Worm (Caenorhabditis elegans): Measurements from ENCODE around the gene nhr-106.
A peak's percentile ranks its signal among the peaks of the same experiment; 100 is the strongest.

Gene nhr-106

DNA sequence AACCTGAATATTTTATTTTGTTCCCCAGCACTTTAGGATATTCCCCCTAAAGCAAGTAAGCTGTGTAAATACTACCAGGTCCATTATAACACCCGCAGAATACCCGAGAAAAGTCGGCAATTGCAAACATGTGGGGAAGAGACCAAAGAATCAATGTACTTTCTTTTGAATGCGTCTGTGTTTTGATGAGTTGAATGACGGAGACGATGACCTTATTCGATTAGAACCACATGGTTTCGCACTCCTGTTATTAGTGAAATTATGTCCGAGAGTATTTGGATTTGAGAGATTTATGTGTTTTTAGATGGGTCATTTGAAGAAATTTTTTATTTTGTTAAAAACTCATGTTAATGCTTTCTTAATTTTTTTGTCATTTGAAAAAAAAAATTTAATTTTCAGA lies 24.1 kb upstream of the nhr-106 start:
- TF ChIP-seq let-526 (GFP tag; IDR thresholded peaks at IDR 0.05) (no peak), F49E8.2 (tag; optimal IDR thresholded peaks at IDR 0.05; ENCODE audit: insufficient read depth) (no peak), lin-54 (GFP tag; optimal IDR thresholded peaks at IDR 0.05) (no peak), mel-28 (tag; optimal IDR thresholded peaks at IDR 0.05; ENCODE audit: borderline replicate concordance) (no peak)

ce11 chrV:467507-467906 lies 21.9 kb upstream of the nhr-106 start:
- TF ChIP-seq pha-4 (tag; optimal IDR thresholded peaks at IDR 0.05) (no peak), rcor-1 (GFP tag; IDR thresholded peaks at IDR 0.05) (no peak), ztf-25 (GFP tag; IDR thresholded peaks at IDR 0.05) (no peak), sptf-2 (GFP tag; optimal IDR thresholded peaks at IDR 0.05) (no peak), egl-18 (GFP tag; IDR thresholded peaks at IDR 0.05) (no peak)

DNA sequence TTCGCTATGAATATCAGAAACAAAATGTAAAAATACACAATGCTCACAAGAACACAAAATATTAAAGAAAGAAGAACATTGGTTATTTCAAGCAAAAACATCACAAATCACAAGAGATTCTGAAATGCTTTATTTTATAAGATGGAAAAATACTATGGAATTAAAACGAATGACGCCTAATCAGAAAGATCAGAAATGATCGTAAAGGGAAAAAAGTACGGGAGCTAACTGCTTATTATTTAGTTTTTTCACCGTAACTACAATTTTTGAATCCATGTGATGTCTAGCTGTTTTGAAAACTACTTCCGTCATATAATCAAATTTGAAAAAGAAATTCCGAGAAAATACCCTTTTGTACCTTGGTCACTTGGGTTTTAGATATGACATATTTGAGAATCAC lies 21.0 kb upstream of the nhr-106 start, which contains the start of gene srbc-57:
TSS of gene srbc-57 (minus strand) at position 101 of the 400 bp plus-strand sequence.
- TF ChIP-seq F10E7.11 (tag; optimal IDR thresholded peaks at IDR 0.05): no peak
- no peak for TF ChIP-seq lin-35 (GFP tag; optimal IDR thresholded peaks at IDR 0.05)
- TF ChIP-seq pbrm-1 (GFP tag; IDR thresholded peaks at IDR 0.05): no peak
- TF ChIP-seq hrde-1 (tag; optimal IDR thresholded peaks at IDR 0.05; ENCODE audit: borderline replicate concordance): no peak
- no peak for TF ChIP-seq F52B5.7 (tag; optimal IDR thresholded peaks at IDR 0.05)
- TF ChIP-seq madf-3 (GFP tag; IDR thresholded peaks at IDR 0.05): no peak
- TF ChIP-seq madf-8 (GFP tag; conservative IDR thresholded peaks at IDR 0.05): no peak
- TF ChIP-seq F49E8.2 (tag; optimal IDR thresholded peaks at IDR 0.05; ENCODE audit: insufficient read depth): no peak
- TF ChIP-seq pha-4 (tag; optimal IDR thresholded peaks at IDR 0.05): no peak
- TF ChIP-seq madf-10 (tag; optimal IDR thresholded peaks at IDR 0.05): no peak
- TF ChIP-seq F37B4.10 (GFP tag; IDR thresholded peaks at IDR 0.05): no peak
- TF ChIP-seq ceh-79 (tag; optimal IDR thresholded peaks at IDR 0.05): no peak

ce11 chrV:472589-472988 lies 16.8 kb upstream of the nhr-106 start, which contains the start of gene srt-31:
srt-31 (plus strand) TSS chrV:472889.
- TF ChIP-seq F39B2.1 (GFP tag; IDR thresholded peaks at IDR 0.05) (no peak), nhr-90 (tag; optimal IDR thresholded peaks at IDR 0.05) (no peak), egl-44 (GFP tag; IDR thresholded peaks at IDR 0.05) (no peak), tbp1 (GFP tag; optimal IDR thresholded peaks at IDR 0.05) (no peak), dpl-1 (GFP tag; optimal IDR thresholded peaks at IDR 0.05) (no peak), ceh-91 (GFP tag; IDR thresholded peaks at IDR 0.05) (no peak)

ce11 chrV:474516-474915 lies 14.9 kb upstream of the nhr-106 start, which contains the start of gene nhr-99:
nhr-99 (plus strand) TSS chrV:474778.
- peak; percentile 59 for TF ChIP-seq nhr-80 (tag; optimal IDR thresholded peaks at IDR 0.05)
- peak; percentile 46 for TF ChIP-seq atf-7 (tag; optimal IDR thresholded peaks at IDR 0.05)
- TF ChIP-seq snpc-3.4 (tag; optimal IDR thresholded peaks at IDR 0.05): no peak

DNA sequence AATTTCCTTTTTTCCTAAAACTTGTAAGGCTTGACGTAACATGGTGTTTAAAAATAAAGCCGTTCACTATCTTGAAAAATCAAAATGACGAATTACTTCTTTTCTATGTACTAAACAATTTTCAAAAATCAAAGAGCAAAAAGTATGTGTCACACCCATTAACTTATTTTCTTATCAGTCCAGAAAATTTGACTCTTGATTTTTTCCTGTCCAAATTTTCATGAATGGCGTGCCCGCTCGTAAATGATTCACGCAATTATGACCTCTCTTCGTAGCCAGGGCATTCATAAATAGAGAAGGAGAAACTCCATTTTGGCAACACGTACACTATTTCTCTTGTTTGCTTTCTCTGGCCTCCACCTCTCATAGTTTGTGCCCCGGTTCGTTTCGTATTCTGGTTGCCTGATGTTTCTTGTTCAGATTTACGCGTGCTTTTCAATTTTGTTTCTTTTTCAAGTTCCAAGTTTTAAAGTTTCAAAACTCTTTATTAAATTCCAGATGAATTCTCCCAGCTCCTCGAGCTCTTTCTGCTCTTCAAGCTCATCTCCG lies 11.7 kb upstream of the nhr-106 start, which contains the start of gene nhr-55:
TSS of gene nhr-55 (plus strand) at position 499 of the 549 bp plus-strand sequence.
- no peak for TF ChIP-seq rcor-1 (GFP tag; IDR thresholded peaks at IDR 0.05)
- no peak for TF ChIP-seq mxl-1 (tag; optimal IDR thresholded peaks at IDR 0.05)
- TF ChIP-seq nhr-80 (tag; optimal IDR thresholded peaks at IDR 0.05): peak; percentile 63
- TF ChIP-seq cebp-1 (GFP tag; IDR thresholded peaks at IDR 0.05): no peak
- peak; percentile 3 for TF ChIP-seq cebp-1 (tag; optimal IDR thresholded peaks at IDR 0.05)
- TF ChIP-seq C06A6.2 (GFP tag; conservative IDR thresholded peaks at IDR 0.05): no peak
- TF ChIP-seq ztf-18 (tag; optimal IDR thresholded peaks at IDR 0.05): no peak
- TF ChIP-seq nfya-1 (tag; optimal IDR thresholded peaks at IDR 0.05; ENCODE audit: borderline replicate concordance, insufficient read depth): no peak
- TF ChIP-seq sea-2 (GFP tag; IDR thresholded peaks at IDR 0.05): no peak
- TF ChIP-seq efl-1 (GFP tag; optimal IDR thresholded peaks at IDR 0.05): no peak

All from whole organism, young adult.